Worm (Caenorhabditis elegans) whole organism, L1 larva: ENCODE data around the gene Y39B6A.3.

Source experiments
- F16B12.6 ChIP-seq: fragments of 150-350 bp; optimal IDR thresholded peaks from 2 replicates; lab custom pipeline; 2014; ENCODE audit warnings: missing biosample characterization, missing genetic modification characterization
- aly-2 ChIP-seq: fragments of 150-350 bp; optimal IDR thresholded peaks from 2 replicates; lab custom pipeline; 2014; ENCODE audit warnings: missing biosample characterization, missing genetic modification characterization
- blmp-1 ChIP-seq: fragments of 150-350 bp; optimal IDR thresholded peaks from 2 replicates; lab custom pipeline; 2014; ENCODE audit warnings: missing biosample characterization, missing genetic modification characterization
- egl-27 ChIP-seq, 2 experiments: fragments of 150-350 bp in 1 of 2; sonication (generic microtip); optimal IDR thresholded peaks; 3 replicates each; lab custom pipeline; 2017 to 2018; ENCODE audit warnings: missing biosample characterization in 2 of 2, missing genetic modification characterization in 2 of 2, missing genetic modification reagents in 2 of 2
- lin-13 ChIP-seq: fragments of 150-350 bp; optimal IDR thresholded peaks from 2 replicates; lab custom pipeline; 2014; ENCODE audit warnings: missing biosample characterization, missing genetic modification reagents, missing genetic modification characterization
- mab-9 ChIP-seq: fragments of 200-800 bp; sonication (Bioruptor generic); IDR thresholded peaks from 2 replicates; pipeline ENCODE4 v1.3.6; 2022; ENCODE audit warnings: missing genetic modification reagents, missing genetic modification characterization, missing compliant biosample characterization
- nhr-237 ChIP-seq: fragments of 150-350 bp; optimal IDR thresholded peaks from 2 replicates; lab custom pipeline; 2014; ENCODE audit warnings: missing biosample characterization, missing genetic modification characterization

DNA sequence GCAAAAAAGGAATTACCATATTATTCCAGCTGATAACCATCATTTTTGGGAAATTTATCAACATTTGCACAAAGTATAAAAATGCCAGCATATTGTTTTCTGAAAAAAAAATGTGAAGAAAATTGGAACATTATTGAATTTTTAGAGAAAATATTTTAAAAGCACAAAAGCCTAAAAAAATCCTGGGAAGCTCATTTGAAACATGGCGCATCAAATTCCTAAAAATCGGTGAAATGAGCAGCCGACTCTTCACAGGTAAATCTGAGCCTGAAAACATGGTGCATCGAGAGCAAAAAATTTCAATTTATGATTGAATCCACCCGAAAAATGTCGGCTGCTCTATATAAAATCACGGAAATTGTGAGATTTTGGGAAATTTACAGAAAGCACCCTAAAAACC lies 40.8 kb downstream of the Y39B6A.3 start, which contains the start of gene Y39B6A.7:
- TF ChIP-seq nhr-237 (tag; lab: Kevin White, UChicago) (no peak), lin-13 (GFP tag; lab: Kevin White, UChicago) (no peak), F16B12.6 (tag; lab: Kevin White, UChicago) (no peak), blmp-1 (tag; lab: Kevin White, UChicago) (no peak), egl-27 (tag; optimal IDR thresholded peaks at IDR 0.05; lab: Kevin White, UChicago) (no peak), mab-9 (no peak), aly-2 (tag; lab: Kevin White, UChicago) (no peak)
